Worm (Caenorhabditis elegans): Measurements from ENCODE around the gene srw-72.

Gene srw-72

ce11 chrV:17466751-17467150 lies at the start of gene srw-72:
TSS of gene srw-72 (plus strand) at chrV:17467051.
- TF ChIP-seq egl-27 (tag; optimal IDR thresholded peaks at IDR 0.05) (no peak), ztf-4 (tag; optimal IDR thresholded peaks at IDR 0.05) (no peak), nhr-237 (tag; optimal IDR thresholded peaks at IDR 0.05) (no peak), fkh-2 (tag; optimal IDR thresholded peaks at IDR 0.05) (no peak), ama-1 (optimal IDR thresholded peaks at IDR 0.05) (no peak), aly-2 (tag; optimal IDR thresholded peaks at IDR 0.05) (no peak), nhr-77 (tag; optimal IDR thresholded peaks at IDR 0.05) (no peak), nhr-25 (tag; optimal IDR thresholded peaks at IDR 0.05) (no peak)

ce11 chrV:17429262-17429661 lies 37.6 kb upstream of the srw-72 start:
- TF ChIP-seq nfya-1 (tag; optimal IDR thresholded peaks at IDR 0.05; ENCODE audit: insufficient read depth) (no peak), ceh-9 (tag; optimal IDR thresholded peaks at IDR 0.05) (no peak), skn-1 (tag; optimal IDR thresholded peaks at IDR 0.05) (no peak), nhr-28 (tag; optimal IDR thresholded peaks at IDR 0.05) (no peak), lin-39 (tag; optimal IDR thresholded peaks at IDR 0.05) (no peak), eor-1 (tag; optimal IDR thresholded peaks at IDR 0.05) (no peak), pha-4 (tag; optimal IDR thresholded peaks at IDR 0.05) (no peak)

- no peak for TF ChIP-seq zag-1 (tag; optimal IDR thresholded peaks at IDR 0.05)
- no peak for TF ChIP-seq nfya-1 (tag; optimal IDR thresholded peaks at IDR 0.05; ENCODE audit: insufficient read depth)
- no peak for TF ChIP-seq ceh-82 (tag; optimal IDR thresholded peaks at IDR 0.05)
- TF ChIP-seq fkh-10 (GFP tag; optimal IDR thresholded peaks at IDR 0.05), result no peak
- TF ChIP-seq pqm-1 (tag; optimal IDR thresholded peaks at IDR 0.05), result no peak
- no peak for TF ChIP-seq aly-2 (tag; optimal IDR thresholded peaks at IDR 0.05)
- no peak for TF ChIP-seq elt-2 (tag; optimal IDR thresholded peaks at IDR 0.05)
- TF ChIP-seq ZK546.5 (tag; optimal IDR thresholded peaks at IDR 0.05), result no peak
- no peak for TF ChIP-seq ztf-4 (tag; optimal IDR thresholded peaks at IDR 0.05)
- no peak for TF ChIP-seq mml-1 (tag; optimal IDR thresholded peaks at IDR 0.05)
Observed at ce11 chrV:17430066-17430465, 36.8 kb upstream of the srw-72 start, which contains the start of gene T27C5.10. TSS of gene T27C5.10 (minus strand) at chrV:17430166.

DNA sequence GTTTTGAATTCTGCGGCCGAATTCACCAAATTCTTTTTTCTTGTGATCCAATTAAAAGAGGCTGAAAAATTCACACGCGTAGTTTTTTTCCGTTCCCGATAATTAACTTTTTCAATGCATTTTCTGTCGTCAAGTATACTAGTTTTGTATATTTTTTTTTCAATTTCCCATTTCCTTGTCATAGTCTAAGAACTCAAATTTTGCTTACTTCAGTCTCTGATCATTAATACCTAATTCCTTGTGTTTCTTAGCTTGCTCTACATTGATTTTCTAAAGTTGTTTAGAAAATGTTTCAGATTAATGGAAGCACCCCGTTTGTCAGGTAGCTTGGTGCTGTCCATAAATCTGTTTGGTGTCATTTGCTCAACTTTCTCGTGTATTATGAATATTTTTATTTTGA lies 35.9 kb upstream of the srw-72 start, which contains the start of gene srbc-27:
Gene srbc-27, plus strand, starts transcription at position 301 of the 400 bp plus-strand sequence.
- TF ChIP-seq aly-2 (tag; optimal IDR thresholded peaks at IDR 0.05) (no peak), zag-1 (tag; optimal IDR thresholded peaks at IDR 0.05) (no peak), elt-2 (tag; optimal IDR thresholded peaks at IDR 0.05) (no peak), elt-1 (tag; optimal IDR thresholded peaks at IDR 0.05) (no peak), ZK546.5 (tag; optimal IDR thresholded peaks at IDR 0.05) (no peak), nhr-43 (tag; optimal IDR thresholded peaks at IDR 0.05; ENCODE audit: poor library complexity, severe bottlenecking) (no peak), nhr-67 (tag; optimal IDR thresholded peaks at IDR 0.05) (no peak), pqm-1 (tag; optimal IDR thresholded peaks at IDR 0.05) (no peak), lin-15B (tag; optimal IDR thresholded peaks at IDR 0.05) (no peak), elt-3 (tag; optimal IDR thresholded peaks at IDR 0.05) (no peak), egl-27 (tag; optimal IDR thresholded peaks at IDR 0.05) (no peak), daf-12 (tag; optimal IDR thresholded peaks at IDR 0.05) (no peak), lsy-12 (tag; optimal IDR thresholded peaks at IDR 0.05) (no peak), nfya-1 (tag; optimal IDR thresholded peaks at IDR 0.05; ENCODE audit: insufficient read depth) (no peak), fkh-2 (tag; optimal IDR thresholded peaks at IDR 0.05) (no peak), pha-4 (tag; optimal IDR thresholded peaks at IDR 0.05) (no peak)

DNA sequence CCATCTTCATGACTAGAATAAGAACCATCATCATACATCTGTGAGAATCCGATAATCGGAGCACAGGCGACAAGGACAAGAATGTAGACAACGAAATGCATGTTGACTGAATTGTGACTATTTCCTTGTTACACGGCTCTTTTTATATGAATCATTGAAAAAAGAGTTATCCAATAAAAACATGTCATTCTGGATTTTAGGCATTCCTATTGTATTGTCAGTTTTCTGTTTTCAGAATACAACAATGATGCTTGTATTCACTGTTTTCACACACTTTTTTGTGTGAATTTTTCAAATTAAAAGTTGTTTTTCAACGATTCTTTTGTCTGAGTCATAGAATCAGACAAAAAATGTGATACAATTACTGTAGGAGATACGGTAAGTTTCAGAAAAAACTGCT lies 30.4 kb upstream of the srw-72 start, which contains the start of gene F20E11.18:
Gene F20E11.18, minus strand, starts transcription at position 101 of the 400 bp plus-strand sequence.
- no peak for TF ChIP-seq egl-27 (tag; optimal IDR thresholded peaks at IDR 0.05)
- no peak for TF ChIP-seq R02D3.7 (tag; optimal IDR thresholded peaks at IDR 0.05)
- no peak for TF ChIP-seq nhr-25 (tag; optimal IDR thresholded peaks at IDR 0.05)
- no peak for TF ChIP-seq ceh-16 (tag; optimal IDR thresholded peaks at IDR 0.05)
- TF ChIP-seq ztf-11 (tag; optimal IDR thresholded peaks at IDR 0.05), result no peak
- no peak for TF ChIP-seq daf-12 (tag; optimal IDR thresholded peaks at IDR 0.05)
- TF ChIP-seq pha-4 (tag; optimal IDR thresholded peaks at IDR 0.05), result no peak
- TF ChIP-seq aly-2 (tag; optimal IDR thresholded peaks at IDR 0.05), result no peak
- TF ChIP-seq nhr-28 (tag; optimal IDR thresholded peaks at IDR 0.05), result no peak
- no peak for TF ChIP-seq nhr-76 (tag; optimal IDR thresholded peaks at IDR 0.05)
- TF ChIP-seq nhr-77 (tag; optimal IDR thresholded peaks at IDR 0.05), result no peak
- TF ChIP-seq egl-5 (tag; optimal IDR thresholded peaks at IDR 0.05), result no peak
- no peak for TF ChIP-seq snpc-4 (tag; optimal IDR thresholded peaks at IDR 0.05)
- TF ChIP-seq ztf-4 (tag; optimal IDR thresholded peaks at IDR 0.05), result no peak
- no peak for TF ChIP-seq nhr-67 (tag; optimal IDR thresholded peaks at IDR 0.05)
